Worm (Caenorhabditis elegans) whole organism, early embryonic: ENCODE data around the gene lelo-4.

ENCODE experiments used
- ama-1 ChIP-seq: fragments of 150-350 bp; optimal IDR thresholded peaks from 2 replicates; lab custom pipeline; 2014
- ceh-36 ChIP-seq: sonication (generic microtip); optimal IDR thresholded peaks from 2 replicates; lab custom pipeline; 2016; ENCODE audit warnings: missing genetic modification characterization, inconsistent platforms, missing compliant biosample characterization
- flt-1 ChIP-seq: fragments of 200-800 bp; sonication (Bioruptor generic); IDR thresholded peaks from 2 replicates; pipeline ENCODE4 v1.3.6; 2022; ENCODE audit warnings: missing genetic modification characterization, missing compliant biosample characterization
- hnd-1 ChIP-seq: sonication (generic microtip); optimal IDR thresholded peaks from 2 replicates; lab custom pipeline; 2016; ENCODE audit warnings: missing genetic modification characterization, missing compliant biosample characterization
- pes-1 ChIP-seq: fragments of 200-800 bp; sonication (Bioruptor generic); IDR thresholded peaks from 2 replicates; pipeline ENCODE4 v1.3.6; 2022; ENCODE audit warnings: missing genetic modification reagents, missing genetic modification characterization, missing compliant biosample characterization
- scrt-1 ChIP-seq: fragments of 200-800 bp; sonication (Bioruptor generic); IDR thresholded peaks from 2 replicates; pipeline ENCODE4 v1.3.6; 2022; ENCODE audit warnings: missing genetic modification characterization, missing compliant biosample characterization
- sea-1 ChIP-seq: fragments of 200-800 bp; sonication (Bioruptor generic); conservative IDR thresholded peaks from 2 replicates; pipeline ENCODE4 v1.3.6; 2022; ENCODE audit warnings: missing genetic modification characterization, missing compliant biosample characterization
- tra-4 ChIP-seq: sonication (generic microtip); optimal IDR thresholded peaks from 2 replicates; lab custom pipeline; 2017; ENCODE audit warnings: missing genetic modification characterization, missing compliant biosample characterization

ce11 chrII:5712126-5712525, 2.6 kb upstream of the lelo-4 start:
- TF ChIP-seq hnd-1 (no peak), sea-1 (GFP tag; lab: Robert Waterston, UW) (no peak), pes-1 (no peak), ama-1 (lab: Kevin White, UChicago) (peak; percentile 28), tra-4 (tag; lab: Kevin White, UChicago) (no peak), flt-1 (no peak), ceh-36 (tag; lab: Kevin White, UChicago) (no peak), scrt-1 (GFP tag; lab: Robert Waterston, UW) (no peak)
